Fruit fly (Drosophila melanogaster): ENCODE measurements around the gene Bhmt.

The Bhmt gene

DNA sequence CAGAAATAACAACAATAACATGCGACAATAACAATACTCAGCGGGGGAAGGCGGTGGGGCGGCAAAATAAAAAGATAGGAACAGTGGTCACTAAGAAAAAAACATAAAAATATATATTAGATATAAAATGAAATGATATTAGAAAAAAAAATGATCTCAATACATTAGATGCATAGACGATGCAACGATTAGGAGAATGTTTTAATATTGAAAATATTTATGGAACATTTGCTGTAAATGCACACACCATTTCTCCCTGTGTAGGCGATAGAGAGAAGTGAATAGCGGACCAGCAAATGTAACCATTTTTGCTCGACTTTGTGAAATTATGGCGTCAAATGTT lies 9.1 kb upstream of the Bhmt start:
- TF ChIP-seq lola (GFP tag; optimal IDR thresholded peaks at IDR 0.05): no peak
- peak; percentile 33 for TF ChIP-seq br (GFP tag; optimal IDR thresholded peaks at IDR 0.05)
- peak; percentile 29 for TF ChIP-seq sage (GFP tag; optimal IDR thresholded peaks at IDR 0.05)
- peak; percentile 21 for TF ChIP-seq ey (GFP tag; optimal IDR thresholded peaks at IDR 0.05)
- peak; percentile 63 for TF ChIP-seq h (GFP tag; optimal IDR thresholded peaks at IDR 0.05)
- TF ChIP-seq rgr (GFP tag; optimal IDR thresholded peaks at IDR 0.05): peak; percentile 25
- TF ChIP-seq Sp1 (GFP tag; optimal IDR thresholded peaks at IDR 0.05): no peak
- peak; percentile 76 for TF ChIP-seq sv (GFP tag; optimal IDR thresholded peaks at IDR 0.05)
- TF ChIP-seq foxo (GFP tag; optimal IDR thresholded peaks at IDR 0.05): peak in 1 of 2 experiments; percentile 32
- TF ChIP-seq HLH106 (tag; optimal IDR thresholded peaks at IDR 0.05): peak; percentile 20

DNA sequence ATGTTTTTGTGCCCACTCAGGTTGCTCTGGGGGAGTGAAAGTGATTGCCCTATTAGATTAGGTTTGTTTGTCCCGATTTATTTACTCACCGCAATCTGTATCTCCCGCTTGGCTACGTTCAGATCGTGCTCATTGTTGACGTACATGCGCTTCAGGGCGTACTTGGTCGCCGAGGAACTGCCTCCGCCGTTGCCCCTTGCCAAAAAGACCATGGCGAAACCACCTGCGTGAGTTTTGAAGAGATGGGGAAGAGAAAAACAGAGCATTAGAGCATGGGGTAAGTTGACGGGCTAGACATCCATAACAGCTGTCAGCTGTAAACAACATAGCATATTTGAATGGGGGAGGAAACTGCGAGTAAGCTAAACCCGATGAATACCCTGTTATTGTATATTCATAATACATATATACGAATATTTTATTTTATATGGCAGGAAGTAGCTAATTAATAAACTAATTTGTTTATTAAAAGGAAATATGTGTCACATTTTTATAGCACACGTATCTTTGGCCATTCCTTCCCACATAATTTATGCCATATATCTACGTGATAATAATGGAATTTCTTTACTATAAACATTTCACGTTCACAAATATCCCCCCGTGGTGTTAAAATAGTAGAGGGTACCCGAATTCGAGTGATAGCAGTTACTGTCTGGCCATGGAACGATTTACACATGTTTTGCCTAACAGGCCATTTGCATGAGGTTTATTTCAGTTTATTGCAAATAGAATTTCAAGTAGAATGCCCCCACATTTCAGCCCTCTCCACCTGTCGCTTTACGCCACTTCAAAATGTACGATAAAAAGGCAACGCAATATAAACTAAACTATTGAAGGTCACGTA lies 8.5 kb upstream of the Bhmt start:
- TF ChIP-seq N (GFP tag; optimal IDR thresholded peaks at IDR 0.05) (no peak), foxo (GFP tag; optimal IDR thresholded peaks at IDR 0.05) (no peak), sv (GFP tag; optimal IDR thresholded peaks at IDR 0.05) (no peak), dsf (GFP tag; optimal IDR thresholded peaks at IDR 0.05; ENCODE audit: borderline replicate concordance) (no peak), dl (GFP tag; optimal IDR thresholded peaks at IDR 0.05; ENCODE audit: insufficient read depth in 1 of 2, partially characterized antibody in 2 of 2) (no peak), ey (GFP tag; optimal IDR thresholded peaks at IDR 0.05) (no peak), Rel (GFP tag; optimal IDR thresholded peaks at IDR 0.05) (no peak), Rel (tag; optimal IDR thresholded peaks at IDR 0.05) (no peak), CrebA (GFP tag; optimal IDR thresholded peaks at IDR 0.05; ENCODE audit: borderline replicate concordance) (no peak), CG32264 (GFP tag; optimal IDR thresholded peaks at IDR 0.05) (no peak), Abd-B (GFP tag; optimal IDR thresholded peaks at IDR 0.05) (no peak), tai (GFP tag; optimal IDR thresholded peaks at IDR 0.05) (no peak), CG9705 (GFP tag; optimal IDR thresholded peaks at IDR 0.05) (no peak), Dfd (GFP tag; optimal IDR thresholded peaks at IDR 0.05) (no peak), dmrt93B (GFP tag; optimal IDR thresholded peaks at IDR 0.05) (no peak)

dm6 chr2L:18955666-18956065 lies 1.4 kb downstream of the Bhmt start:
- no peak for TF ChIP-seq GATAd (GFP tag; optimal IDR thresholded peaks at IDR 0.05)
- no peak for TF ChIP-seq OdsH (GFP tag; optimal IDR thresholded peaks at IDR 0.05)
- no peak for TF ChIP-seq dl (GFP tag; optimal IDR thresholded peaks at IDR 0.05; ENCODE audit: insufficient read depth in 1 of 2, partially characterized antibody in 2 of 2)
- no peak for TF ChIP-seq N (GFP tag; optimal IDR thresholded peaks at IDR 0.05)
- no peak for TF ChIP-seq tai (GFP tag; optimal IDR thresholded peaks at IDR 0.05)
- TF ChIP-seq Hr83 (GFP tag; optimal IDR thresholded peaks at IDR 0.05; ENCODE audit: poor library complexity, severe bottlenecking): no peak
- no peak for TF ChIP-seq brk (GFP tag; optimal IDR thresholded peaks at IDR 0.05)
- TF ChIP-seq psq (GFP tag; optimal IDR thresholded peaks at IDR 0.05): no peak
- no peak for TF ChIP-seq rgr (GFP tag; optimal IDR thresholded peaks at IDR 0.05)
- TF ChIP-seq Mio (GFP tag; optimal IDR thresholded peaks at IDR 0.05): no peak
- no peak for TF ChIP-seq sage (GFP tag; optimal IDR thresholded peaks at IDR 0.05)
- no peak for TF ChIP-seq woc (GFP tag; optimal IDR thresholded peaks at IDR 0.05)
- no peak for TF ChIP-seq jim (GFP tag; optimal IDR thresholded peaks at IDR 0.05)

DNA sequence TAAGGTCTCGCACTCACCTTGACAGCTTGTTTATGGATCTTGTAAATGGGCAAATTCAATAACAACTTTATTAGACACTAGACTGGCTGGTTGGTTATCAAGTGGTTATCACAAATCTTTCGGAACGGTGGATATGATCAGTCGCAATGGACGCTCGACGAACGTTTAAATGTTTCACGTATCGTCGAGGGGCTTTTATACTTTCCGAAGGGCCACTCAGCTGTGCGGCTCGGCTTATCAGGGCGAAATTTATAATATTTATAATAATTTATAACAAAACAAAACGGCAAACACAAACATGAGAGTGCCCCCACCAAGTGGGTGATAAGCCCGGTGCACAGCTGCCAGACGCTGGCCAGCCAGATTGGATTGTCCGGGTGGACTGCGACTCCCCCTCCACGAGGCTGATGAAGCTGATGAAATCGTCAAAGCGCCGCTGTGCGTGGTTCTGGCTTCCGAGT lies 2.8 kb downstream of the Bhmt start, which contains the start of gene CG10621:
TSS of gene CG10621 (minus strand) at position 177 of the 461 bp plus-strand sequence.
- TF ChIP-seq Hr83 (GFP tag; optimal IDR thresholded peaks at IDR 0.05; ENCODE audit: poor library complexity, severe bottlenecking) (peak; percentile 19), Dif (GFP tag; optimal IDR thresholded peaks at IDR 0.05; ENCODE audit: partially characterized antibody) (peak; percentile 18), N (GFP tag; optimal IDR thresholded peaks at IDR 0.05) (no peak), sage (GFP tag; optimal IDR thresholded peaks at IDR 0.05) (peak; percentile 18), brk (GFP tag; optimal IDR thresholded peaks at IDR 0.05) (no peak), h (GFP tag; optimal IDR thresholded peaks at IDR 0.05) (peak; percentile 34), Hnf4 (GFP tag; optimal IDR thresholded peaks at IDR 0.05) (peak; percentile 65), br (GFP tag; optimal IDR thresholded peaks at IDR 0.05) (peak; percentile 65), Rel (GFP tag; optimal IDR thresholded peaks at IDR 0.05) (peak; percentile 37), Rel (tag; optimal IDR thresholded peaks at IDR 0.05) (peak; percentile 68)

Data from whole organism, wandering third instar larva.